Fruit fly (Drosophila melanogaster): ENCODE measurements around the gene Dad.

Dad gene

DNA sequence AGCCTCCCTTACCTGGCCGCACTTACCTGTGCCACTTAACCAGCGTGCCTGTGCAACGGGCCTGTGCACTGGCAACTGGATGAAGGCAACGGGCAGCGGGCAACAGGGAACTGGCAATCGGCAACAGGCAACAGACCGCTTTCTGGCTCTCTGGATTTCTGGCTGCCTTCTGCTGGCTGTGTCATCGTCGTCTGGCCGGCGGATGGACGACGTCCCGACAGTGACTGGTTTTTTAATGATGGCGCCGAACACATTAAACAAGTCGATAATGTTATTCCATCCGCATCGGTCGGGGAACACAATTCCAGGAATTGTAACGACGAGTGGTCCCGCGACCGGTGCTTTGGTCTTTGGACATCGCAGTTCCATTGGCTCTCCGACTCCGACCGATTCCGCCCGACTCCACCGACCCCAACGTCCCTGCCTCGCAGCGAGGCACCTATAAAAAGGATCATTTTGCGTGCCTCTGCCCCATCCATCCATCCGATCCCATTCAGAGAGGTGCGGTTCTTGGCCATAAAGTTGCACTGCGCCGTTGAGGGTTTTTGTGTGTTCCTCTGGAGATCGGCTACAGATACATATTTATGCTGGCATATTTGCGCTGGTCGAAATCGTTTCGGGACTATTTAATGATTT lies 8.0 kb downstream of the Dad start (continued):
- TF ChIP-seq ap (GFP tag; IDR thresholded peaks at IDR 0.05) (no peak), ken (GFP tag; IDR thresholded peaks at IDR 0.05) (peak; percentile 51; the same call in 1 of the 3 replicates), zfh1 (GFP tag; IDR thresholded peaks at IDR 0.05) (no peak), CG10267 (tag; optimal IDR thresholded peaks at IDR 0.05) (no peak), NC2α (GFP tag; optimal IDR thresholded peaks at IDR 0.05) (no peak), PHDP (tag; optimal IDR thresholded peaks at IDR 0.05) (no peak), CG13123 (GFP tag; optimal IDR thresholded peaks at IDR 0.05) (no peak), CkIIα-i1 (GFP tag; IDR thresholded peaks at IDR 0.05) (no peak), CG12219 (GFP tag; optimal IDR thresholded peaks at IDR 0.05) (no peak), dati (GFP tag; IDR thresholded peaks at IDR 0.05) (no peak), CG10321 (GFP tag; IDR thresholded peaks at IDR 0.05) (no peak), eyg (GFP tag; optimal IDR thresholded peaks at IDR 0.05) (no peak), schlank (tag; optimal IDR thresholded peaks at IDR 0.05) (no peak), CG1603 (tag; optimal IDR thresholded peaks at IDR 0.05) (no peak), Doc2 (GFP tag; IDR thresholded peaks at IDR 0.05) (no peak), CG17385 (GFP tag; optimal IDR thresholded peaks at IDR 0.05) (no peak), C15 (GFP tag; IDR thresholded peaks at IDR 0.05) (no peak), CG6254 (GFP tag; optimal IDR thresholded peaks at IDR 0.05) (no peak), CG8924 (tag; optimal IDR thresholded peaks at IDR 0.05) (no peak), kni (GFP tag; optimal IDR thresholded peaks at IDR 0.05) (peak; percentile 53), CG11247 (GFP tag; IDR thresholded peaks at IDR 0.05) (no peak), CG15269 (tag; optimal IDR thresholded peaks at IDR 0.05) (no peak), zen2 (GFP tag; IDR thresholded peaks at IDR 0.05; ENCODE audit: partially characterized antibody) (no peak), sens (GFP tag) (peak; percentile 38), sr (GFP tag; IDR thresholded peaks at IDR 0.05) (no peak), Fer2 (tag; optimal IDR thresholded peaks at IDR 0.05) (no peak), Ets65A (GFP tag) (no peak), zen (tag; optimal IDR thresholded peaks at IDR 0.05) (peak; percentile 89), CG12391 (tag; optimal IDR thresholded peaks at IDR 0.05) (no peak), D19A (tag; optimal IDR thresholded peaks at IDR 0.05) (no peak), Atf3 (GFP tag; optimal IDR thresholded peaks at IDR 0.05) (no peak), ara (GFP tag; IDR thresholded peaks at IDR 0.05) (no peak), tll (GFP tag; optimal IDR thresholded peaks at IDR 0.05) (peak in 1 of 2 experiments; percentile 6), gro (GFP tag; optimal IDR thresholded peaks at IDR 0.05) (no peak), CG17912 (GFP tag; optimal IDR thresholded peaks at IDR 0.05) (no peak), CG6689 (GFP tag; IDR thresholded peaks at IDR 0.05) (no peak), Asciz (GFP tag; optimal IDR thresholded peaks at IDR 0.05) (no peak), CG8388 (GFP tag; optimal IDR thresholded peaks at IDR 0.05) (no peak), CG9437 (GFP tag; optimal IDR thresholded peaks at IDR 0.05) (no peak), cwo (GFP tag; optimal IDR thresholded peaks at IDR 0.05) (no peak), dmrt11E (tag; optimal IDR thresholded peaks at IDR 0.05) (no peak), CG6175 (GFP tag; IDR thresholded peaks at IDR 0.05) (no peak), twi (tag; optimal IDR thresholded peaks at IDR 0.05) (no peak), otp (GFP tag; IDR thresholded peaks at IDR 0.05) (no peak), dmrt99B (tag; optimal IDR thresholded peaks at IDR 0.05) (no peak), slp2 (GFP tag; optimal IDR thresholded peaks at IDR 0.05) (no peak), D (optimal IDR thresholded peaks at IDR 0.05) (no peak), D (GFP tag; optimal IDR thresholded peaks at IDR 0.05) (no peak), CG6813 (GFP tag; optimal IDR thresholded peaks at IDR 0.05) (no peak), tap (tag; optimal IDR thresholded peaks at IDR 0.05) (no peak), Stat92E (GFP tag; optimal IDR thresholded peaks at IDR 0.05) (peak in 1 of 3 experiments; percentile 80)

All from whole organism, embryonic.